Worm (Caenorhabditis elegans): Measurements from ENCODE around the gene trim-21.

DNA sequence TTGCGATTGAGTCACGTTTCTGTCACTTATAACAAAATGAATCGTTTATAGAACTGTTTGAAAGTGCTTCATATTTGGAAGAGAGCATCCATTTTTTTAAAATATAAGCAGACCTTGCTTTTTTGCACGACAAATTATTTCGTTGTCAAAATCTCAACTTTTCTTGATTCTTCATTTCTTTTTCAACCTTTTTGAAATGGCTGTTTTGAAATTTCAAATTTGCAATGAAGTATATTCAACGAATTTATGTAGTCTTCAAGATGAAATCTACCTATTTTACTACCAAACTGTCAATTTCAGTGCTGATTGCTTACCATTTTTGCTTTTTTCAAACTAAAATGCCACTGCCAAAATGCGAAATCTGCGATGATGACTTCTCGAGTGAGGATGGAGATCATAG, 5.9 kb downstream of the trim-21 start, which contains the start of gene B0281.3:
- TF ChIP-seq tbx-11 (GFP tag; IDR thresholded peaks at IDR 0.05) (no peak), pes-1 (GFP tag; IDR thresholded peaks at IDR 0.05) (no peak), ama-1 (optimal IDR thresholded peaks at IDR 0.05) (no peak), tbx-37 (GFP tag; conservative IDR thresholded peaks at IDR 0.05) (no peak), flt-1 (GFP tag; IDR thresholded peaks at IDR 0.05) (no peak), hnd-1 (tag; optimal IDR thresholded peaks at IDR 0.05) (no peak), hmg-4 (GFP tag; optimal IDR thresholded peaks at IDR 0.05) (no peak), F13C5.2 (tag; optimal IDR thresholded peaks at IDR 0.05) (no peak), scrt-1 (GFP tag; IDR thresholded peaks at IDR 0.05) (no peak), aly-1 (tag; optimal IDR thresholded peaks at IDR 0.05) (no peak), ceh-36 (tag; optimal IDR thresholded peaks at IDR 0.05) (no peak)
